Fruit fly (Drosophila melanogaster): ENCODE results near the gene CG1074.

CG1074 gene

dm6 chr3R:4433441-4434077, at the start of gene CG1074, which contains the start of gene eIF3a:
Gene CG1074, plus strand, starts transcription at chr3R:4433965.
Gene eIF3a, minus strand, starts transcription at chr3R:4433895.
- TF ChIP-seq Mnt (GFP tag; optimal IDR thresholded peaks at IDR 0.05) (peak; percentile 96), CG5204 (GFP tag; optimal IDR thresholded peaks at IDR 0.05) (no peak), bab1 (GFP tag; optimal IDR thresholded peaks at IDR 0.05) (peak; percentile 84), Hr96 (GFP tag; optimal IDR thresholded peaks at IDR 0.05) (no peak), toe (GFP tag; optimal IDR thresholded peaks at IDR 0.05) (no peak), CG11617 (GFP tag; optimal IDR thresholded peaks at IDR 0.05) (peak; percentile 84), CG7045 (GFP tag; optimal IDR thresholded peaks at IDR 0.05) (peak; percentile 61), pad (GFP tag; optimal IDR thresholded peaks at IDR 0.05) (peak; percentile 66), CG1620 (GFP tag; optimal IDR thresholded peaks at IDR 0.05) (peak; percentile 82), ovo (GFP tag; optimal IDR thresholded peaks at IDR 0.05) (peak; percentile 40), CG12768 (GFP tag; optimal IDR thresholded peaks at IDR 0.05) (peak; percentile 70), Clk (GFP tag; optimal IDR thresholded peaks at IDR 0.05) (peak; percentile 57), cnc (optimal IDR thresholded peaks at IDR 0.05) (no peak), CG33017 (tag; optimal IDR thresholded peaks at IDR 0.05) (peak; percentile 27), cic (GFP tag; optimal IDR thresholded peaks at IDR 0.05) (peak; percentile 38), kay (GFP tag; ENCODE audit: borderline replicate concordance) (no peak), CG14711 (tag; optimal IDR thresholded peaks at IDR 0.05) (peak; percentile 63), Crg-1 (GFP tag; optimal IDR thresholded peaks at IDR 0.05) (peak; percentile 64), CG7101 (tag; optimal IDR thresholded peaks at IDR 0.05) (peak; percentile 82), tj (GFP tag; optimal IDR thresholded peaks at IDR 0.05) (peak; percentile 71)

dm6 chr3R:4387490-4387889, 46.3 kb upstream of the CG1074 start, which contains the start of gene tub:
Gene tub, plus strand, starts transcription at chr3R:4387742.
- TF ChIP-seq tj (GFP tag; optimal IDR thresholded peaks at IDR 0.05) (peak; percentile 41), cic (GFP tag; optimal IDR thresholded peaks at IDR 0.05) (peak; percentile 27), CG7045 (GFP tag; optimal IDR thresholded peaks at IDR 0.05) (peak; percentile 39), CG5204 (GFP tag; optimal IDR thresholded peaks at IDR 0.05) (no peak), kay (GFP tag; ENCODE audit: borderline replicate concordance) (no peak), CG12768 (GFP tag; optimal IDR thresholded peaks at IDR 0.05) (peak; percentile 23), Mnt (GFP tag; optimal IDR thresholded peaks at IDR 0.05) (peak; percentile 62), bab1 (GFP tag; optimal IDR thresholded peaks at IDR 0.05) (peak; percentile 37), Hr96 (GFP tag; optimal IDR thresholded peaks at IDR 0.05) (no peak), pad (GFP tag; optimal IDR thresholded peaks at IDR 0.05) (peak; percentile 39), ovo (GFP tag; optimal IDR thresholded peaks at IDR 0.05) (peak; percentile 19), Clk (GFP tag; optimal IDR thresholded peaks at IDR 0.05) (no peak), CG11617 (GFP tag; optimal IDR thresholded peaks at IDR 0.05) (peak; percentile 21), Crg-1 (GFP tag; optimal IDR thresholded peaks at IDR 0.05) (no peak), toe (GFP tag; optimal IDR thresholded peaks at IDR 0.05) (no peak), CG33017 (tag; optimal IDR thresholded peaks at IDR 0.05) (no peak), cnc (optimal IDR thresholded peaks at IDR 0.05) (no peak), CG7101 (tag; optimal IDR thresholded peaks at IDR 0.05) (peak; percentile 12), CG1620 (GFP tag; optimal IDR thresholded peaks at IDR 0.05) (peak; percentile 24), CG14711 (tag; optimal IDR thresholded peaks at IDR 0.05) (peak; percentile 8)

- TF ChIP-seq CG14711 (tag; optimal IDR thresholded peaks at IDR 0.05): no peak
- TF ChIP-seq ovo (GFP tag; optimal IDR thresholded peaks at IDR 0.05): no peak
- no peak for TF ChIP-seq CG7045 (GFP tag; optimal IDR thresholded peaks at IDR 0.05)
- TF ChIP-seq Mnt (GFP tag; optimal IDR thresholded peaks at IDR 0.05): no peak
- TF ChIP-seq CG12768 (GFP tag; optimal IDR thresholded peaks at IDR 0.05): no peak
- TF ChIP-seq kay (GFP tag; ENCODE audit: borderline replicate concordance): no peak
- TF ChIP-seq tj (GFP tag; optimal IDR thresholded peaks at IDR 0.05): peak; percentile 19
- no peak for TF ChIP-seq CG11617 (GFP tag; optimal IDR thresholded peaks at IDR 0.05)
- peak; percentile 41 for TF ChIP-seq bab1 (GFP tag; optimal IDR thresholded peaks at IDR 0.05)
- TF ChIP-seq CG1620 (GFP tag; optimal IDR thresholded peaks at IDR 0.05): no peak
- TF ChIP-seq CG33017 (tag; optimal IDR thresholded peaks at IDR 0.05): no peak
- no peak for TF ChIP-seq cnc (optimal IDR thresholded peaks at IDR 0.05)
- no peak for TF ChIP-seq Clk (GFP tag; optimal IDR thresholded peaks at IDR 0.05)
- no peak for TF ChIP-seq pad (GFP tag; optimal IDR thresholded peaks at IDR 0.05)
Measured at dm6 chr3R:4390133-4390532, 43.6 kb upstream of the CG1074 start, which contains the start of gene CG14646. Gene CG14646, plus strand, starts transcription at chr3R:4390366.

dm6 chr3R:4394117-4394516, 39.6 kb upstream of the CG1074 start, which contains the start of gene CG34112:
Gene CG34112, minus strand, starts transcription at chr3R:4394259.
- TF ChIP-seq CG7045 (GFP tag; optimal IDR thresholded peaks at IDR 0.05) (no peak), ovo (GFP tag; optimal IDR thresholded peaks at IDR 0.05) (no peak), tj (GFP tag; optimal IDR thresholded peaks at IDR 0.05) (peak; percentile 15), Crg-1 (GFP tag; optimal IDR thresholded peaks at IDR 0.05) (no peak), Mnt (GFP tag; optimal IDR thresholded peaks at IDR 0.05) (peak; percentile 52), CG33017 (tag; optimal IDR thresholded peaks at IDR 0.05) (no peak), bab1 (GFP tag; optimal IDR thresholded peaks at IDR 0.05) (no peak)

- TF ChIP-seq kay (GFP tag; ENCODE audit: borderline replicate concordance) (peak; percentile 98), cic (GFP tag; optimal IDR thresholded peaks at IDR 0.05) (peak; percentile 78), ovo (GFP tag; optimal IDR thresholded peaks at IDR 0.05) (peak; percentile 49), CG7045 (GFP tag; optimal IDR thresholded peaks at IDR 0.05) (peak; percentile 82), CG1620 (GFP tag; optimal IDR thresholded peaks at IDR 0.05) (peak; percentile 20), Clk (GFP tag; optimal IDR thresholded peaks at IDR 0.05) (peak; percentile 65), pad (GFP tag; optimal IDR thresholded peaks at IDR 0.05) (peak; percentile 66), CG14711 (tag; optimal IDR thresholded peaks at IDR 0.05) (peak; percentile 84), tj (GFP tag; optimal IDR thresholded peaks at IDR 0.05) (peak; percentile 53), CG12768 (GFP tag; optimal IDR thresholded peaks at IDR 0.05) (peak; percentile 90), cnc (optimal IDR thresholded peaks at IDR 0.05) (no peak), CG5204 (GFP tag; optimal IDR thresholded peaks at IDR 0.05) (no peak), Mnt (GFP tag; optimal IDR thresholded peaks at IDR 0.05) (peak; percentile 77), bab1 (GFP tag; optimal IDR thresholded peaks at IDR 0.05) (peak; percentile 94), Crg-1 (GFP tag; optimal IDR thresholded peaks at IDR 0.05) (peak; percentile 35), Hr96 (GFP tag; optimal IDR thresholded peaks at IDR 0.05) (peak; percentile 82), CG33017 (tag; optimal IDR thresholded peaks at IDR 0.05) (peak; percentile 93), CG11617 (GFP tag; optimal IDR thresholded peaks at IDR 0.05) (peak; percentile 83), CG7101 (tag; optimal IDR thresholded peaks at IDR 0.05) (peak; percentile 90), toe (GFP tag; optimal IDR thresholded peaks at IDR 0.05) (peak; percentile 58)
Measured at dm6 chr3R:4394654-4395581, 38.8 kb upstream of the CG1074 start.
